Worm (Caenorhabditis elegans) whole organism, young adult: ENCODE measurements around the gene B0034.7.
A peak's percentile ranks its signal among the peaks of the same experiment; 100 is the strongest.

Experiments
- B0035.1 ChIP-seq: sonication (generic microtip); optimal IDR thresholded peaks from 2 replicates; lab custom pipeline; 2016; ENCODE audit warnings: missing genetic modification characterization, mild to moderate bottlenecking, missing compliant biosample characterization, missing genotype, missing genetic modification reagents
- B0261.1 ChIP-seq: sonication (generic microtip); optimal IDR thresholded peaks from 2 replicates; lab custom pipeline; 2016; ENCODE audit warnings: mild to moderate bottlenecking, missing genetic modification characterization, moderate library complexity, missing compliant biosample characterization
- C06A6.2 ChIP-seq: fragments of 200-800 bp; sonication (Bioruptor generic); conservative IDR thresholded peaks from 2 replicates; pipeline ENCODE4 v1.3.6; 2022; ENCODE audit warnings: missing genetic modification characterization, missing compliant biosample characterization
- F33H1.4 ChIP-seq: fragments of 200-800 bp; sonication (Bioruptor generic); IDR thresholded peaks from 2 replicates; pipeline ENCODE4 v1.3.6; 2022; ENCODE audit warnings: missing genetic modification reagents, missing genetic modification characterization, missing compliant biosample characterization
- K11D2.4 ChIP-seq: fragments of 200-800 bp; sonication (Bioruptor generic); IDR thresholded peaks from 2 replicates; pipeline ENCODE4 v1.3.6; 2022; ENCODE audit warnings: missing genetic modification reagents, missing genetic modification characterization, missing compliant biosample characterization
- Y79H2A.3 ChIP-seq: fragments of 200-800 bp; sonication (Bioruptor generic); conservative IDR thresholded peaks from 2 replicates; pipeline ENCODE4 v1.3.6; 2022; ENCODE audit warnings: missing genetic modification reagents, missing genetic modification characterization, missing compliant biosample characterization
- ama-1 ChIP-seq, 3 experiments: fragments of 150-350 bp in 1 of 3; sonication (generic microtip) in 2 of 3; optimal IDR thresholded peaks; 2 replicates each; lab custom pipeline; 2014 to 2018; ENCODE audit warnings: missing biosample characterization in 2 of 3, missing genetic modification characterization in 2 of 3, missing genetic modification reagents in 2 of 3
- aptf-2 ChIP-seq: fragments of 200-800 bp; sonication (Bioruptor generic); conservative IDR thresholded peaks from 2 replicates; pipeline ENCODE4 v1.3.6; 2022; ENCODE audit warnings: missing genetic modification reagents, missing genetic modification characterization, missing compliant biosample characterization
- aptf-3 ChIP-seq: fragments of 200-800 bp; sonication (Bioruptor generic); IDR thresholded peaks from 2 replicates; pipeline ENCODE4 v1.3.6; 2022; ENCODE audit warnings: missing genetic modification characterization, missing compliant biosample characterization
- atf-7 ChIP-seq: sonication (generic microtip); optimal IDR thresholded peaks from 2 replicates; lab custom pipeline; 2017; ENCODE audit warnings: mild to moderate bottlenecking, missing genetic modification characterization, missing compliant biosample characterization
- athp-1 ChIP-seq: sonication (generic microtip); optimal IDR thresholded peaks from 2 replicates; lab custom pipeline; 2017; ENCODE audit warnings: mild to moderate bottlenecking, missing genetic modification characterization, missing compliant biosample characterization
- attf-5 ChIP-seq: fragments of 200-800 bp; sonication (Bioruptor generic); optimal IDR thresholded peaks from 2 replicates; lab custom pipeline; 2018; ENCODE audit warnings: mild to moderate bottlenecking, missing genetic modification characterization, missing compliant biosample characterization
- bed-2 ChIP-seq: fragments of 200-800 bp; sonication (Bioruptor generic); IDR thresholded peaks from 2 replicates; pipeline ENCODE4 v1.3.6; 2022; ENCODE audit warnings: missing genetic modification reagents, missing genetic modification characterization, missing compliant biosample characterization
- cebp-1 ChIP-seq, 2 experiments: fragments of 200-800 bp in 1 of 2; sonication (Bioruptor generic) in 1 of 2; sonication (generic microtip) in 1 of 2; IDR thresholded peaks in 1 of 2; optimal IDR thresholded peaks in 1 of 2; 2 replicates each; pipeline versions ENCODE4 v1.3.6 to Lab custom; 2017 to 2022; ENCODE audit warnings: missing compliant biosample characterization in 2 of 2, missing genetic modification characterization in 2 of 2, mild to moderate bottlenecking in 1 of 2, missing genetic modification reagents in 1 of 2, moderate library complexity in 1 of 2
- ceh-27 ChIP-seq: fragments of 200-800 bp; sonication (Bioruptor generic); optimal IDR thresholded peaks from 2 replicates; lab custom pipeline; 2018; ENCODE audit warnings: mild to moderate bottlenecking, missing genetic modification characterization, moderate library complexity, missing compliant biosample characterization
- ceh-91 ChIP-seq: fragments of 200-800 bp; sonication (Bioruptor generic); IDR thresholded peaks from 2 replicates; pipeline ENCODE4 v1.3.6; 2022; ENCODE audit warnings: missing genetic modification reagents, missing genetic modification characterization, missing compliant biosample characterization
- die-1 ChIP-seq: sonication (generic microtip); optimal IDR thresholded peaks from 2 replicates; lab custom pipeline; 2016; ENCODE audit warnings: missing genotype, mild to moderate bottlenecking, missing genetic modification characterization, missing compliant biosample characterization
- efl-1 ChIP-seq: fragments of 150-350 bp; optimal IDR thresholded peaks from 2 replicates; lab custom pipeline; 2014; ENCODE audit warnings: missing biosample characterization, missing genetic modification reagents, missing genetic modification characterization
- egl-44 ChIP-seq: fragments of 200-800 bp; sonication (Bioruptor generic); IDR thresholded peaks from 2 replicates; pipeline ENCODE4 v1.3.6; 2022; ENCODE audit warnings: missing genetic modification reagents, missing genetic modification characterization, missing compliant biosample characterization
- gei-17 ChIP-seq: fragments of 200-800 bp; sonication (Bioruptor generic); optimal IDR thresholded peaks from 2 replicates; lab custom pipeline; 2018; ENCODE audit warnings: mild to moderate bottlenecking, missing genetic modification characterization, missing compliant biosample characterization
- hlh-12 ChIP-seq: sonication (generic microtip); optimal IDR thresholded peaks from 2 replicates; lab custom pipeline; 2016; ENCODE audit warnings: missing genetic modification characterization, missing compliant biosample characterization
- hmg-20 ChIP-seq: fragments of 200-800 bp; sonication (Bioruptor generic); IDR thresholded peaks from 2 replicates; pipeline ENCODE4 v1.3.6; 2022; ENCODE audit warnings: missing genetic modification reagents, missing genetic modification characterization, missing compliant biosample characterization
- lag-1 ChIP-seq: fragments of 200-800 bp; sonication (Bioruptor generic); IDR thresholded peaks from 2 replicates; pipeline ENCODE4 v1.3.6; 2022; ENCODE audit warnings: missing genetic modification reagents, missing genetic modification characterization, missing compliant biosample characterization
- let-607 ChIP-seq, 2 experiments: fragments of 200-800 bp in 1 of 2; sonication (Bioruptor generic) in 1 of 2; sonication (generic microtip) in 1 of 2; optimal IDR thresholded peaks; 2 replicates each; lab custom pipeline; 2016 to 2018; ENCODE audit warnings: mild to moderate bottlenecking in 2 of 2, missing compliant biosample characterization in 2 of 2, missing genetic modification characterization in 2 of 2, moderate library complexity in 2 of 2, missing genotype in 1 of 2
- lin-26 ChIP-seq: fragments of 200-800 bp; sonication (Bioruptor generic); IDR thresholded peaks from 2 replicates; pipeline ENCODE4 v1.3.6; 2022; ENCODE audit warnings: missing genetic modification reagents, missing genetic modification characterization, missing compliant biosample characterization
- lin-40 ChIP-seq: sonication (generic microtip); optimal IDR thresholded peaks from 2 replicates; lab custom pipeline; 2016; ENCODE audit warnings: missing genetic modification characterization, mild to moderate bottlenecking, missing compliant biosample characterization, missing genotype, missing genetic modification reagents
- lin-54 ChIP-seq: fragments of 200-800 bp; sonication (Bioruptor generic); optimal IDR thresholded peaks from 2 replicates; lab custom pipeline; 2018; ENCODE audit warnings: mild to moderate bottlenecking, missing genetic modification characterization, missing compliant biosample characterization
- lir-1 ChIP-seq: fragments of 200-800 bp; sonication (Bioruptor generic); conservative IDR thresholded peaks from 2 replicates; pipeline ENCODE4 v1.3.6; 2022; ENCODE audit warnings: missing genetic modification reagents, missing genetic modification characterization, missing compliant biosample characterization
- lsy-27 ChIP-seq: sonication (generic microtip); optimal IDR thresholded peaks from 2 replicates; lab custom pipeline; 2017; ENCODE audit warnings: missing genetic modification characterization, mild to moderate bottlenecking, missing compliant biosample characterization, antibody characterized with exemption, missing genotype, borderline replicate concordance; ENCODE audit not compliant: insufficient read depth
- madf-10 ChIP-seq: sonication (generic microtip); optimal IDR thresholded peaks from 2 replicates; lab custom pipeline; 2016; ENCODE audit warnings: mild to moderate bottlenecking, missing genetic modification characterization, missing compliant biosample characterization
- madf-6 ChIP-seq: fragments of 200-800 bp; sonication (Bioruptor generic); IDR thresholded peaks from 2 replicates; pipeline ENCODE4 v1.3.6; 2022; ENCODE audit warnings: missing genetic modification reagents, missing genetic modification characterization, missing compliant biosample characterization
- mcd-1 ChIP-seq: fragments of 200-800 bp; sonication (Bioruptor generic); IDR thresholded peaks from 2 replicates; pipeline ENCODE4 v1.3.6; 2022; ENCODE audit warnings: missing genetic modification reagents, missing genetic modification characterization, missing compliant biosample characterization
- mel-28 ChIP-seq: sonication (generic microtip); optimal IDR thresholded peaks from 2 replicates; lab custom pipeline; 2016; ENCODE audit warnings: borderline replicate concordance, mild to moderate bottlenecking, missing genetic modification characterization, missing compliant biosample characterization
- nhr-80 ChIP-seq: sonication (generic microtip); optimal IDR thresholded peaks from 2 replicates; lab custom pipeline; 2016; ENCODE audit warnings: missing genetic modification characterization, missing compliant biosample characterization
- sea-2 ChIP-seq: fragments of 200-800 bp; sonication (Bioruptor generic); IDR thresholded peaks from 2 replicates; pipeline ENCODE4 v1.3.6; 2022; ENCODE audit warnings: missing genetic modification characterization, missing compliant biosample characterization
- tbp1 ChIP-seq: fragments of 200-800 bp; sonication (Bioruptor generic); optimal IDR thresholded peaks from 2 replicates; lab custom pipeline; 2018; ENCODE audit warnings: mild to moderate bottlenecking, missing genetic modification characterization, missing compliant biosample characterization
- tlf-1 ChIP-seq: fragments of 200-800 bp; sonication (Bioruptor generic); optimal IDR thresholded peaks from 2 replicates; lab custom pipeline; 2018; ENCODE audit warnings: mild to moderate bottlenecking, missing genetic modification characterization, missing compliant biosample characterization
- unc-62 ChIP-seq: fragments of 150-350 bp; optimal IDR thresholded peaks from 2 replicates; lab custom pipeline; 2014; ENCODE audit warnings: missing biosample characterization, missing genetic modification reagents, missing genetic modification characterization
- zfh-2 ChIP-seq: fragments of 200-800 bp; sonication (Bioruptor generic); conservative IDR thresholded peaks from 2 replicates; pipeline ENCODE4 v1.3.6; 2022; ENCODE audit warnings: missing genetic modification reagents, missing genetic modification characterization, missing compliant biosample characterization
- ztf-22 ChIP-seq: fragments of 200-800 bp; sonication (Bioruptor generic); optimal IDR thresholded peaks from 2 replicates; lab custom pipeline; 2018; ENCODE audit warnings: mild to moderate bottlenecking, missing genetic modification characterization, moderate library complexity, missing compliant biosample characterization
- ztf-25 ChIP-seq: fragments of 200-800 bp; sonication (Bioruptor generic); IDR thresholded peaks from 2 replicates; pipeline ENCODE4 v1.3.6; 2022; ENCODE audit warnings: missing genetic modification reagents, missing genetic modification characterization, missing compliant biosample characterization
- ztf-3 ChIP-seq: fragments of 200-800 bp; sonication (Bioruptor generic); optimal IDR thresholded peaks from 2 replicates; lab custom pipeline; 2018; ENCODE audit warnings: mild to moderate bottlenecking, missing genetic modification characterization, missing compliant biosample characterization

The B0034.7 gene

DNA sequence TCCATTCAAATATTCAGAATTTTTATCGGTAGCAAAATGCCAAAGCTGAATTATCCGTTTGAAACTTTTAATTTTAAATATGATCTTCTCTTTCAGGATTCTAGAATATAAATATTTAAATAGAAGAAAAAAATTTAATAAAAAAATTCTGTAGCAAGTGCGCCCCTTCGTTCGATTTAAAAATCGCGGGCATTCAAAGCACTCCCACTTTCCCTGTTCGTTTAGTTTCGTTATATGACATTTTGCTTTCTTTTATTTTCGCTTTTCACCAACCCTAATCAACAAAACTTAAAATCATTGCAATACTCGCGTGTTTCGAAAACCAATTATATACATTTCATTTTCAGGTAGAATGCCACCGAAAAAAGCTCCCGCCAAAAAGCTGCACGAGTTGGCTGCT is 39.8 kb upstream of the B0034.7 start, which contains the start of gene vrk-1:
TSS of gene vrk-1 (plus strand) at position 348 of the 400 bp plus-strand sequence.
- no peak for TF ChIP-seq hlh-12 (tag; lab: Kevin White, UChicago)
- TF ChIP-seq Y79H2A.3 (GFP tag; lab: Robert Waterston, UW) = no peak
- no peak for TF ChIP-seq die-1 (tag; lab: Kevin White, UChicago)
- peak; percentile 35 for TF ChIP-seq madf-6
- no peak for TF ChIP-seq B0035.1 (tag; lab: Kevin White, UChicago)
- no peak for TF ChIP-seq mcd-1 (GFP tag; lab: Robert Waterston, UW)

DNA sequence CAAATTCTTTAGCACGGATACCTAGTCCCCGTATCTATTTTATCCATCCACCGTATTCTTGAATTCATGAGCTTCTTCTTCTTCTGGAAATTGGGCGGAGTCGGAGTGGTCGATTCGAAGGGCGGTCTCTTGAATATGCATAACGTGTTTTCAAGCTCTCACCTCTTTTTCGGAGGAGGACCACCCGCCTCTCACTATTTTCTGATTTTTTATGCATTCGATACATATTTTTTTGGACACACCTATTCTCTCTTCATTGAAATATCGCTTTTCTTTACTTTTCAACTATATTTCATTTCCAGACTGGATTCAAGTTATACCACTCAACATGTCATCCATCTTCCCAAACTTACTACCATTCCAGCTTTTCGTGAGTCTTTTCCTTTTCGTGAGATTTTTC is 32.9 kb upstream of the B0034.7 start, which contains the start of gene egl-44:
TSS of gene egl-44 (plus strand) at position 301 of the 400 bp plus-strand sequence.
- TF ChIP-seq sea-2 (GFP tag; lab: Robert Waterston, UW) (no peak), mel-28 (tag; lab: Kevin White, UChicago) (no peak), lin-26 (GFP tag; lab: Robert Waterston, UW) (no peak)
- TF ChIP-seq, all 124 proteins: peak for 0

DNA sequence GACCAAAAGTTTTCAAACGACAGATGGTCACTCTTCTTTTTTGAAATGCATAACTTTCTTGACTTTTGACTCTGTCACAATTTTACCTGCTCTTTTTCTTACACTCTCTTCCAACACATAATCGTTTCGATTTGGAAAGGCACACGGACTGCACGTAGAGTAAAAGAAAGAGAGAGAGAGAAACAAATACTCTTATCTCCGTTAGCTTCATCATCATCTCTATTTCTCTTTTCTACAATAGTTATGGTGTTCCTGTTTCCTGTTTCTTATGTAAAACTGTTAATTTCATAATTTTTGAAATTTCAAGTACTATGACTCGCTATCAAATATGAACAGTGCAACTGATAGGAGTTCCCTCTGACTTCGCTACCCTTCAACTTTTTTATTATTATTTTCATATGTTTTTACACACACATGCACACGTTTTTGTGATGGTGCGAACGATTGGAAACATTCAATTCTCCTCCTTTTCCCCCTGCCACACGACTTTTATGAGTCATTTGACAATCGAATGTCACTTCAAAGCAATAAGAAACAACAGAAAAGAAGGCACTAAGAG is 31.2 kb upstream of the B0034.7 start:
- TF ChIP-seq mcd-1 (GFP tag; lab: Robert Waterston, UW) = no peak
- peak; percentile 49 for TF ChIP-seq attf-5 (GFP tag; lab: Kevin White, UChicago)
- no peak for TF ChIP-seq B0261.1 (tag; lab: Kevin White, UChicago)
- TF ChIP-seq hmg-20 (GFP tag; lab: Robert Waterston, UW) = no peak
- no peak for TF ChIP-seq F33H1.4 (GFP tag; lab: Robert Waterston, UW)
- TF ChIP-seq ceh-91 = no peak
- peak; percentile 98 for TF ChIP-seq nhr-80 (tag; lab: Kevin White, UChicago)
- no peak for TF ChIP-seq lin-40 (tag; lab: Kevin White, UChicago)
- TF ChIP-seq madf-6 = no peak
- TF ChIP-seq ztf-3 (GFP tag; lab: Kevin White, UChicago) = no peak
- TF ChIP-seq lir-1 = no peak
- no peak for TF ChIP-seq hlh-12 (tag; lab: Kevin White, UChicago)
- no peak for TF ChIP-seq tbp1
- TF ChIP-seq lag-1 (GFP tag; lab: Robert Waterston, UW) = no peak
- no peak for TF ChIP-seq aptf-3 (GFP tag; lab: Robert Waterston, UW)
- TF ChIP-seq efl-1 (GFP tag; lab: Kevin White, UChicago) = no peak
- peak; percentile 66 for TF ChIP-seq unc-62 (GFP tag; lab: Kevin White, UChicago)
- no peak for TF ChIP-seq C06A6.2
- TF ChIP-seq egl-44 (GFP tag; lab: Robert Waterston, UW) = no peak
- no peak for TF ChIP-seq K11D2.4
- TF ChIP-seq let-607 (tag; optimal IDR thresholded peaks at IDR 0.05; lab: Kevin White, UChicago) = peak; percentile 71 to 72
- no peak for TF ChIP-seq athp-1 (tag; lab: Kevin White, UChicago)
- no peak for TF ChIP-seq gei-17 (GFP tag; lab: Kevin White, UChicago)
- TF ChIP-seq atf-7 = no peak
- TF ChIP-seq ztf-22 = no peak
- no peak for TF ChIP-seq bed-2 (GFP tag; lab: Robert Waterston, UW)
- no peak for TF ChIP-seq madf-10 (tag; lab: Kevin White, UChicago)
- no peak for TF ChIP-seq ztf-25
- TF ChIP-seq die-1 (tag; lab: Kevin White, UChicago) = no peak
- TF ChIP-seq zfh-2 (GFP tag; lab: Robert Waterston, UW) = no peak
- TF ChIP-seq B0035.1 (tag; lab: Kevin White, UChicago) = no peak
- no peak for TF ChIP-seq lin-54 (GFP tag; lab: Kevin White, UChicago)
- TF ChIP-seq cebp-1 (GFP tag; IDR thresholded peaks at IDR 0.05; lab: Robert Waterston, UW) = peak; percentile 66; the same call in 1 of the 2 replicates
- TF ChIP-seq cebp-1 (tag; optimal IDR thresholded peaks at IDR 0.05; lab: Kevin White, UChicago) = peak; percentile 71
- TF ChIP-seq sea-2 (GFP tag; lab: Robert Waterston, UW) = no peak
- TF ChIP-seq aptf-2 (GFP tag; lab: Robert Waterston, UW) = no peak
- no peak for TF ChIP-seq ama-1 (optimal IDR thresholded peaks at IDR 0.05; lab: Kevin White, UChicago)
- no peak for TF ChIP-seq ama-1 (GFP tag; optimal IDR thresholded peaks at IDR 0.05; lab: Kevin White, UChicago)
- no peak for TF ChIP-seq ceh-27 (GFP tag; lab: Kevin White, UChicago)
- no peak for TF ChIP-seq tlf-1 (GFP tag; lab: Kevin White, UChicago)
- no peak for TF ChIP-seq lsy-27 (tag; lab: Kevin White, UChicago)
